Worm (Caenorhabditis elegans): Measurements from ENCODE around the gene pqn-75.

The pqn-75 gene

ce11 chrIV:4053405-4053804 is 18.7 kb upstream of the pqn-75 start:
- TF ChIP-seq egl-13 (tag; optimal IDR thresholded peaks at IDR 0.05) (no peak), elt-2 (tag; optimal IDR thresholded peaks at IDR 0.05) (peak; percentile 34), alr-1 (tag; optimal IDR thresholded peaks at IDR 0.05; ENCODE audit: borderline replicate concordance) (no peak)

ce11 chrIV:4055297-4055696 is 16.8 kb upstream of the pqn-75 start:
- TF ChIP-seq lin-13 (GFP tag; optimal IDR thresholded peaks at IDR 0.05) (no peak), zag-1 (tag; optimal IDR thresholded peaks at IDR 0.05) (no peak), swsn-7 (tag; optimal IDR thresholded peaks at IDR 0.05) (no peak), ceh-88 (GFP tag; IDR thresholded peaks at IDR 0.05) (no peak), mdl-1 (tag; optimal IDR thresholded peaks at IDR 0.05) (no peak), dpl-1 (GFP tag; optimal IDR thresholded peaks at IDR 0.05) (no peak), efl-3 (GFP tag; optimal IDR thresholded peaks at IDR 0.05) (no peak)

DNA sequence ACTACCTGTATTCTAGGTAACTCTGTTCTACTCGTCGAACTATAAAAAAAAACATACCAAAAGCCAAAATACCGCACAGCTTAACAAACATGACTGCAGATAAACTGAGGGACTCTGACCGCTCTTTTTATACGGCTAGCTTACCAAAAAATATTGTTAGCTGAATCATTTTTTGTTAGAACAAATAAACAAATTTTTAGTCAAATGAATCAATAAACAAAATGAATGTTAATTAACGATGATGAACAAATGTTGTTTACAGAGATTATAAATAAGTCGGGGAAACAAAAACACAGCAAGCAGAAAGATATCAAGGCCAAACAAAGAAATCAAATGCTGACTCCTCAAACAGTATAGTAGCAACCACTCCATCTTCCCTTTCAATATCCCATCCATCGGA is 8.6 kb upstream of the pqn-75 start, which contains the start of gene ilys-6:
Gene ilys-6 (minus strand): TSS at position 101 of the 400 bp plus-strand sequence.
- no peak for TF ChIP-seq unc-98 (GFP tag; IDR thresholded peaks at IDR 0.05)
- no peak for TF ChIP-seq snu-23 (GFP tag; optimal IDR thresholded peaks at IDR 0.05)
- no peak for TF ChIP-seq nhr-11 (tag; optimal IDR thresholded peaks at IDR 0.05)
- no peak for TF ChIP-seq aha-1 (tag; optimal IDR thresholded peaks at IDR 0.05)
- TF ChIP-seq lsy-2 (tag; optimal IDR thresholded peaks at IDR 0.05), result no peak
- TF ChIP-seq unc-130 (tag; optimal IDR thresholded peaks at IDR 0.05), result no peak
- TF ChIP-seq C34B4.2 (tag; optimal IDR thresholded peaks at IDR 0.05), result no peak
- TF ChIP-seq nhr-237 (tag; optimal IDR thresholded peaks at IDR 0.05), result no peak
- TF ChIP-seq hlh-4 (tag; optimal IDR thresholded peaks at IDR 0.05), result no peak
- no peak for TF ChIP-seq pqm-1 (tag; optimal IDR thresholded peaks at IDR 0.05)

DNA sequence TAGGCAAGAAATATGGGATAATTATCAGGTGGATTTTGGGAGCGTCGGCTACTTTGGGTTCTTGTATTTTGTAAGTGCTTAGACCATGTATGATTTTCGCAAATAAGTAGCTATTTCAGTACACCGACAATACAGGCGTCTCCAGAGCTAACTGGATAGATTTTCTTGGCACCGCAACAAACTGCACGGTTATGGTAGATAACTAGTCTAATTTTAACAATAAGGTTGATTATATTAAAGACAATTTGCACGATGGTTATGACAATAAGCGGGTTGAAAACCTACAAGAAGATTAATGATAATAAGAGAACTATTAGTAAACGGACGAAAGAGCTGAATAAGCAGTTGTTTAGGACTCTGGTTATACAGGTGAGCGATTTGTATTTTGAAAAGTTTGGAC is 4.8 kb upstream of the pqn-75 start:
- TF ChIP-seq nhr-20 (tag; optimal IDR thresholded peaks at IDR 0.05) (no peak), blmp-1 (tag; optimal IDR thresholded peaks at IDR 0.05) (no peak), egl-13 (tag; optimal IDR thresholded peaks at IDR 0.05) (no peak), mdl-1 (tag; optimal IDR thresholded peaks at IDR 0.05) (no peak), isw-1 (GFP tag; IDR thresholded peaks at IDR 0.05) (no peak), pqm-1 (tag; optimal IDR thresholded peaks at IDR 0.05) (no peak), C34B4.2 (tag; optimal IDR thresholded peaks at IDR 0.05) (no peak)

ce11 chrIV:4068480-4068879 is 3.6 kb upstream of the pqn-75 start, which contains the start of gene fbxb-55:
Gene fbxb-55, plus strand, starts transcription at chrIV:4068780.
- TF ChIP-seq sptf-1 (tag; optimal IDR thresholded peaks at IDR 0.05), result no peak
- TF ChIP-seq nhr-20 (tag; optimal IDR thresholded peaks at IDR 0.05), result no peak
- TF ChIP-seq efl-3 (GFP tag; optimal IDR thresholded peaks at IDR 0.05), result no peak
- no peak for TF ChIP-seq ztf-4 (tag; optimal IDR thresholded peaks at IDR 0.05)
- TF ChIP-seq nhr-77 (tag; optimal IDR thresholded peaks at IDR 0.05), result no peak
- TF ChIP-seq fkh-4 (tag; optimal IDR thresholded peaks at IDR 0.05; ENCODE audit: borderline replicate concordance), result no peak
- TF ChIP-seq jun-1 (tag; optimal IDR thresholded peaks at IDR 0.05), result no peak
- no peak for TF ChIP-seq irx-1 (tag; optimal IDR thresholded peaks at IDR 0.05)
- TF ChIP-seq mep-1 (tag; optimal IDR thresholded peaks at IDR 0.05), result no peak
- no peak for TF ChIP-seq hlh-4 (tag; optimal IDR thresholded peaks at IDR 0.05)
- TF ChIP-seq F16B12.6 (tag; optimal IDR thresholded peaks at IDR 0.05), result no peak
- no peak for TF ChIP-seq lsy-2 (tag; optimal IDR thresholded peaks at IDR 0.05)
- TF ChIP-seq nhr-12 (tag; optimal IDR thresholded peaks at IDR 0.05), result no peak
- no peak for TF ChIP-seq ama-1 (optimal IDR thresholded peaks at IDR 0.05)
- TF ChIP-seq lin-35 (GFP tag; optimal IDR thresholded peaks at IDR 0.05), result no peak
- no peak for TF ChIP-seq mdl-1 (tag; optimal IDR thresholded peaks at IDR 0.05)
- TF ChIP-seq lin-13 (GFP tag; optimal IDR thresholded peaks at IDR 0.05), result no peak
- no peak for TF ChIP-seq egl-27 (tag; optimal IDR thresholded peaks at IDR 0.05)
- TF ChIP-seq nhr-237 (tag; optimal IDR thresholded peaks at IDR 0.05), result no peak
